Worm (Caenorhabditis elegans) whole organism, midembryonic: ENCODE results near the gene ggtb-1.

Source experiments
- T22C8.4 ChIP-seq: fragments of 200-800 bp; sonication (Bioruptor generic); IDR thresholded peaks from 2 replicates; pipeline ENCODE4 v1.3.6; 2022; ENCODE audit warnings: missing genetic modification characterization, missing compliant biosample characterization
- cog-1 ChIP-seq: sonication (generic microtip); optimal IDR thresholded peaks from 2 replicates; lab custom pipeline; 2016; ENCODE audit warnings: missing genetic modification characterization, missing compliant biosample characterization
- flt-1 ChIP-seq: fragments of 200-800 bp; sonication (Bioruptor generic); IDR thresholded peaks from 2 replicates; pipeline ENCODE4 v1.3.6; 2022; ENCODE audit warnings: missing genetic modification characterization, missing compliant biosample characterization
- klf-2 ChIP-seq: fragments of 200-800 bp; sonication (Bioruptor generic); conservative IDR thresholded peaks from 2 replicates; pipeline ENCODE4 v1.3.6; 2022; ENCODE audit warnings: missing genetic modification reagents, missing genetic modification characterization, missing compliant biosample characterization
- med-1 ChIP-seq: sonication (generic microtip); optimal IDR thresholded peaks from 2 replicates; lab custom pipeline; 2017; ENCODE audit warnings: missing genetic modification characterization, mild to moderate bottlenecking, missing compliant biosample characterization, antibody characterized with exemption, missing genetic modification reagents; ENCODE audit not compliant: insufficient read depth
- ref-1 ChIP-seq: fragments of 200-800 bp; sonication (Bioruptor generic); conservative IDR thresholded peaks from 2 replicates; pipeline ENCODE4 v1.3.6; 2022; ENCODE audit warnings: missing genetic modification reagents, missing genetic modification characterization, missing compliant biosample characterization
- ztf-23 ChIP-seq: fragments of 200-800 bp; sonication (Bioruptor generic); IDR thresholded peaks from 2 replicates; pipeline ENCODE4 v1.3.6; 2022; ENCODE audit warnings: missing genetic modification reagents, missing genetic modification characterization, missing compliant biosample characterization
- ztf-29 ChIP-seq: fragments of 200-800 bp; sonication (Bioruptor generic); IDR thresholded peaks from 2 replicates; pipeline ENCODE4 v1.3.6; 2022; ENCODE audit warnings: missing genetic modification reagents, missing genetic modification characterization, missing compliant biosample characterization

ce11 chrIII:7142172-7142601, 8.6 kb downstream of the ggtb-1 start:
- TF ChIP-seq cog-1 (no peak), klf-2 (GFP tag; lab: Robert Waterston, UW) (no peak), ztf-29 (GFP tag; lab: Robert Waterston, UW) (no peak), flt-1 (no peak), ztf-23 (GFP tag; lab: Robert Waterston, UW) (no peak), med-1 (GFP tag; lab: Kevin White, UChicago) (no peak), T22C8.4 (GFP tag; lab: Robert Waterston, UW) (no peak), ref-1 (GFP tag; lab: Robert Waterston, UW) (no peak)
